Worm (Caenorhabditis elegans): Measurements from ENCODE around the gene vha-2.

Gene vha-2

ce11 chrIII:9767095-9767494, 14.9 kb upstream of the vha-2 start:
- TF ChIP-seq aha-1 (tag) (peak; percentile 50), ztf-7 (tag; optimal IDR thresholded peaks at IDR 0.05) (no peak), F10B5.3 (tag; optimal IDR thresholded peaks at IDR 0.05) (no peak), unc-62 (GFP tag; optimal IDR thresholded peaks at IDR 0.05 in 1 of 2) (peak in 1 of 2 experiments; percentile 57), unc-62 (tag; optimal IDR thresholded peaks at IDR 0.05) (no peak)

ce11 chrIII:9768023-9768422, 13.9 kb upstream of the vha-2 start:
- TF ChIP-seq lim-7 (GFP tag; IDR thresholded peaks at IDR 0.05) (0 out of 2 replicates have a peak, but pooled peaks have one; percentile 14), attf-4 (tag; optimal IDR thresholded peaks at IDR 0.05) (no peak), dmd-9 (GFP tag; IDR thresholded peaks at IDR 0.05) (0 out of 2 replicates have a peak, but pooled peaks have one; percentile 55), set-16 (GFP tag; IDR thresholded peaks at IDR 0.05) (peak; percentile 69), unc-62 (GFP tag; optimal IDR thresholded peaks at IDR 0.05 in 1 of 2) (peak in 1 of 2 experiments; percentile 17), unc-62 (tag; optimal IDR thresholded peaks at IDR 0.05) (no peak), nhr-237 (tag; optimal IDR thresholded peaks at IDR 0.05) (no peak), ZK546.5 (tag; optimal IDR thresholded peaks at IDR 0.05) (no peak)

DNA sequence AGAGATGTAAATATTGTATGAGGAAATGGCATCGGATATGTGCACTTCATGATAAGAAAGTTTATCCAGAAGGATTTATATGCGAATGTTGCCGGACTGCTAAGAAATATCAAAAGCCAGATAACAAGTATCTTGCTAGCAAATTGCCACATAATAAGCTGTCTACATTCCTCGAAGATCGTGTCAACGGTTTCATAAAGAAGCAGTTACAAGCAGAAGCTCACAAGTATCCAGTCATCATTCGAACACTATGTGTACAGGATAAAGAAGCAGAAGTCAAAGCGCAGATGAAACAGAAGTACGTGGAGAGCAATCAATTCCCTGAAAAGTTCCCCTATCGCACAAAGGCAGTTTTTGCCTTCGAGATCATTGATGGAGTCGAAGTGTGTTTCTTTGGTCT, 11.4 kb upstream of the vha-2 start:
- peak in 1 of 2 experiments; percentile 97 for TF ChIP-seq unc-62 (GFP tag; optimal IDR thresholded peaks at IDR 0.05 in 1 of 2)
- TF ChIP-seq unc-62 (tag; optimal IDR thresholded peaks at IDR 0.05) = no peak
- no peak for TF ChIP-seq nhr-41 (GFP tag; IDR thresholded peaks at IDR 0.05)

ce11 chrIII:9772394-9772793, 9.6 kb upstream of the vha-2 start:
- no peak for TF ChIP-seq spr-1 (tag; optimal IDR thresholded peaks at IDR 0.05)
- TF ChIP-seq fkh-10 (GFP tag; optimal IDR thresholded peaks at IDR 0.05) = no peak
- TF ChIP-seq nhr-237 (tag; optimal IDR thresholded peaks at IDR 0.05) = no peak
- 0 out of 2 replicates have a peak, but pooled peaks have one; percentile 27 for TF ChIP-seq lin-38 (GFP tag; IDR thresholded peaks at IDR 0.05)
- peak in 1 of 2 experiments; percentile 25 for TF ChIP-seq unc-62 (GFP tag; optimal IDR thresholded peaks at IDR 0.05 in 1 of 2)
- TF ChIP-seq unc-62 (tag; optimal IDR thresholded peaks at IDR 0.05) = no peak
- 0 out of 2 replicates have a peak, but pooled peaks have one; percentile 50 for TF ChIP-seq D1046.2 (GFP tag; IDR thresholded peaks at IDR 0.05)
- TF ChIP-seq Y48G9A.11 (GFP tag; IDR thresholded peaks at IDR 0.05) = no peak
- no peak for TF ChIP-seq hlh-11 (tag; optimal IDR thresholded peaks at IDR 0.05)

- TF ChIP-seq ceh-32 (tag; optimal IDR thresholded peaks at IDR 0.05; ENCODE audit: poor library complexity) (no peak), nhr-10 (tag; optimal IDR thresholded peaks at IDR 0.05) (no peak), tra-1 (GFP tag; IDR thresholded peaks at IDR 0.05) (no peak), dpl-1 (GFP tag; optimal IDR thresholded peaks at IDR 0.05) (peak; percentile 54), nhr-6 (tag; optimal IDR thresholded peaks at IDR 0.05) (no peak), hif-1 (tag; optimal IDR thresholded peaks at IDR 0.05) (no peak), ceh-82 (tag; optimal IDR thresholded peaks at IDR 0.05) (no peak), unc-130 (GFP tag; optimal IDR thresholded peaks at IDR 0.05) (peak; percentile 38), cey-2 (tag; optimal IDR thresholded peaks at IDR 0.05; ENCODE audit: borderline replicate concordance, insufficient read depth) (no peak), lin-38 (GFP tag; IDR thresholded peaks at IDR 0.05) (peak; percentile 82), lin-15B (tag; optimal IDR thresholded peaks at IDR 0.05) (no peak), zfp-3 (GFP tag; conservative IDR thresholded peaks at IDR 0.05) (no peak), rbr-2 (tag; optimal IDR thresholded peaks at IDR 0.05) (no peak), dmd-8 (GFP tag; IDR thresholded peaks at IDR 0.05) (no peak), lin-29 (GFP tag; IDR thresholded peaks at IDR 0.05) (no peak), mdl-1 (tag; optimal IDR thresholded peaks at IDR 0.05) (no peak), madf-5 (GFP tag; IDR thresholded peaks at IDR 0.05) (no peak), unc-62 (GFP tag; optimal IDR thresholded peaks at IDR 0.05 in 1 of 2) (no peak), unc-62 (tag; optimal IDR thresholded peaks at IDR 0.05) (no peak), F26F4.8 (GFP tag; conservative IDR thresholded peaks at IDR 0.05) (no peak), dmd-6 (GFP tag; IDR thresholded peaks at IDR 0.05) (no peak), aha-1 (tag) (peak; percentile 79), F37D6.2 (tag; optimal IDR thresholded peaks at IDR 0.05) (no peak), tag-97 (GFP tag; IDR thresholded peaks at IDR 0.05) (no peak), arid-1 (GFP tag; conservative IDR thresholded peaks at IDR 0.05) (no peak), mes-2 (tag; optimal IDR thresholded peaks at IDR 0.05; ENCODE audit: poor library complexity, severe bottlenecking) (peak; percentile 73), Y105C5A.15 (GFP tag; IDR thresholded peaks at IDR 0.05) (no peak), ceh-20 (GFP tag; IDR thresholded peaks at IDR 0.05) (no peak), ctbp-1 (GFP tag; IDR thresholded peaks at IDR 0.05) (no peak)
These were observed 6.0 kb upstream of the vha-2 start for ce11 chrIII:9775916-9776315.

Measured in whole organism, L4 larva.